Worm (Caenorhabditis elegans): Measurements from ENCODE around the gene eol-1.

DNA sequence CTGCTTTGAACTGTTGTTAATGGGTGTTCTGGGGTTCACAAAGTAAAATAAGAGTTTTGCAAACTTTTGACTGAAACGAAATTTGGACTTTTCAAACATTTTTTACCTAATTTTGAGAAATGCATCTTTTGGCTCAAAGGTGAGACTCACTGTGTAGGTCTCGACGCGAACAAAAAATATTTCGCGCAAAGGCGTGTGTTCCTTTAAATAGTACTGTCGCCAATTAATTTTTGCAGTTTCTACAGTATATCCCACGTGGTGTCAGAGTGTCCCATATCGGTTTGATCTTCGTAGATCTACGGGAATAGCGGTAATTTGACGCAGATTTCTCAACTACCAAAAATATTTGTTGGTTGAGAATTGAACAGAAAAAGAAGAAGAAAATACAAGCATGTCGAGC is 32.9 kb upstream of the eol-1 start:
- TF ChIP-seq him-1 (tag; optimal IDR thresholded peaks at IDR 0.05) (no peak), W03F9.2 (tag; optimal IDR thresholded peaks at IDR 0.05) (no peak), dao-5 (tag; optimal IDR thresholded peaks at IDR 0.05) (no peak)

All from whole organism, L4/young adult.